Fruit fly (Drosophila melanogaster) whole organism, embryonic: ENCODE results near the gene alphaKap4.

ENCODE experiments used
- Blimp-1 ChIP-seq: fragments of 200-800 bp; sonication (Bioruptor generic); optimal IDR thresholded peaks from 3 replicates; lab custom pipeline; 2018; ENCODE audit warnings: missing biosample characterization, missing genetic modification characterization, mild to moderate bottlenecking, moderate library complexity, missing genetic modification reagents
- BtbVII ChIP-seq: fragments of 200-800 bp; sonication (Bioruptor generic); optimal IDR thresholded peaks from 3 replicates; lab custom pipeline; 2017; ENCODE audit warnings: missing biosample characterization, mild to moderate bottlenecking, missing genetic modification characterization
- CG10209 ChIP-seq: fragments of 200-800 bp; sonication (Bioruptor generic); optimal IDR thresholded peaks from 3 replicates; lab custom pipeline; 2017; ENCODE audit warnings: missing biosample characterization, mild to moderate bottlenecking, missing genetic modification characterization, missing genetic modification reagents
- CG10462 ChIP-seq: fragments of 200-800 bp; sonication (Bioruptor generic); optimal IDR thresholded peaks from 2 replicates; lab custom pipeline; 2016; ENCODE audit warnings: missing biosample characterization, missing genetic modification characterization
- CG10959 ChIP-seq: fragments of 200-800 bp; sonication (Bioruptor generic); IDR thresholded peaks from 2 replicates; pipeline ENCODE4 v1.3.6; 2022; ENCODE audit warnings: missing biosample characterization, missing genetic modification characterization
- CG12236 ChIP-seq: fragments of 200-800 bp; sonication (Bioruptor generic); optimal IDR thresholded peaks from 2 replicates; lab custom pipeline; 2016; ENCODE audit warnings: missing biosample characterization, missing genetic modification characterization
- CG12391 ChIP-seq: fragments of 200-800 bp; sonication (Bioruptor generic); optimal IDR thresholded peaks from 3 replicates; lab custom pipeline; 2018; ENCODE audit warnings: missing biosample characterization, mild to moderate bottlenecking, missing genetic modification characterization, moderate library complexity
- CG12659 ChIP-seq: fragments of 200-800 bp; sonication (Bioruptor generic); optimal IDR thresholded peaks from 3 replicates; lab custom pipeline; 2017; ENCODE audit warnings: mild to moderate bottlenecking, missing biosample characterization, missing genetic modification reagents, missing genetic modification characterization
- CG15011 ChIP-seq: fragments of 200-800 bp; sonication (Bioruptor generic); optimal IDR thresholded peaks from 3 replicates; lab custom pipeline; 2018; ENCODE audit warnings: missing biosample characterization, mild to moderate bottlenecking, missing genetic modification characterization
- CG1603 ChIP-seq: fragments of 200-800 bp; sonication (Bioruptor generic); optimal IDR thresholded peaks from 2 replicates; lab custom pipeline; 2019; ENCODE audit warnings: missing biosample characterization, mild to moderate bottlenecking, missing genetic modification characterization, moderate library complexity
- CG17186 ChIP-seq: fragments of 200-800 bp; sonication (Bioruptor generic); optimal IDR thresholded peaks from 3 replicates; lab custom pipeline; 2017; ENCODE audit warnings: missing biosample characterization, missing genetic modification reagents, missing genetic modification characterization
- CG17359 ChIP-seq: fragments of 200-800 bp; sonication (Bioruptor generic); optimal IDR thresholded peaks from 3 replicates; lab custom pipeline; 2018; ENCODE audit warnings: missing biosample characterization, mild to moderate bottlenecking, missing genetic modification characterization, moderate library complexity
- CG17361 ChIP-seq: fragments of 200-800 bp; sonication (Bioruptor generic); IDR thresholded peaks from 3 replicates; pipeline ENCODE4 v1.3.6; 2022; ENCODE audit warnings: missing biosample characterization, missing genetic modification characterization
- CG2199 ChIP-seq: fragments of 200-800 bp; sonication (Bioruptor generic); IDR thresholded peaks from 3 replicates; pipeline ENCODE4 v1.3.6; 2022; ENCODE audit warnings: missing biosample characterization, missing genetic modification characterization
- CG2875 ChIP-seq: fragments of 200-800 bp; sonication (Bioruptor generic); optimal IDR thresholded peaks from 2 replicates; lab custom pipeline; 2017; ENCODE audit warnings: missing biosample characterization, mild to moderate bottlenecking, missing genetic modification characterization, missing genetic modification reagents
- CG3065 ChIP-seq: fragments of 200-800 bp; sonication (Bioruptor generic); optimal IDR thresholded peaks from 2 replicates; lab custom pipeline; 2016; ENCODE audit warnings: missing biosample characterization, missing genetic modification characterization
- CG3838 ChIP-seq: fragments of 200-800 bp; sonication (Bioruptor generic); optimal IDR thresholded peaks from 3 replicates; lab custom pipeline; 2016; ENCODE audit warnings: missing biosample characterization, missing genetic modification characterization
- CG7556 ChIP-seq: fragments of 200-800 bp; sonication (Bioruptor generic); optimal IDR thresholded peaks from 2 replicates; lab custom pipeline; 2017; ENCODE audit warnings: missing biosample characterization, mild to moderate bottlenecking, missing genetic modification characterization
- D ChIP-seq, 2 experiments: fragments of 200-800 bp in 1 of 2; fragments of >200 bp in 1 of 2; sonication (Bioruptor generic) in 1 of 2; optimal IDR thresholded peaks; 2 replicates in 1 of 2; 3 replicates in 1 of 2; lab custom pipeline; 2017; ENCODE audit warnings: mild to moderate bottlenecking in 1 of 2, missing biosample characterization in 1 of 2, missing genetic modification characterization in 1 of 2, missing genetic modification reagents in 1 of 2
- Dad ChIP-seq: fragments of 200-800 bp; sonication (Bioruptor generic); optimal IDR thresholded peaks from 3 replicates; lab custom pipeline; 2016; ENCODE audit warnings: missing biosample characterization, missing genetic modification characterization
- Deaf1 ChIP-seq: fragments of 200-800 bp; optimal IDR thresholded peaks from 3 replicates; lab custom pipeline; 2019; ENCODE audit warnings: missing biosample characterization, mild to moderate bottlenecking, missing genetic modification characterization, moderate library complexity
- Ets65A ChIP-seq: fragments of 200-800 bp; sonication (Bioruptor generic); peaks from one replicate; lab custom pipeline; 2016; ENCODE audit warnings: missing biosample characterization, missing genetic modification characterization
- Hmr ChIP-seq: fragments of 200-800 bp; sonication (Bioruptor generic); optimal IDR thresholded peaks from 3 replicates; lab custom pipeline; 2017; ENCODE audit warnings: mild to moderate bottlenecking, missing biosample characterization, missing genetic modification reagents, missing genetic modification characterization
- Hsf ChIP-seq: fragments of 200-800 bp; sonication (Bioruptor generic); optimal IDR thresholded peaks from 3 replicates; lab custom pipeline; 2016; ENCODE audit warnings: missing biosample characterization, missing genetic modification characterization
- Lim3 ChIP-seq: fragments of 200-800 bp; sonication (Bioruptor generic); IDR thresholded peaks from 2 replicates; pipeline ENCODE4 v1.3.6; 2022; ENCODE audit warnings: missing biosample characterization, missing genetic modification characterization
- NC2β ChIP-seq: fragments of 200-800 bp; sonication (Bioruptor generic); optimal IDR thresholded peaks from 2 replicates; lab custom pipeline; 2016; ENCODE audit warnings: missing biosample characterization, missing genetic modification characterization
- Oli ChIP-seq: fragments of 200-800 bp; sonication (Bioruptor generic); optimal IDR thresholded peaks from 2 replicates; lab custom pipeline; 2018; ENCODE audit warnings: missing biosample characterization, mild to moderate bottlenecking, missing genetic modification characterization, moderate library complexity
- Rx ChIP-seq: fragments of 200-800 bp; sonication (Bioruptor generic); IDR thresholded peaks from 2 replicates; pipeline ENCODE4 v1.3.6; 2022; ENCODE audit warnings: missing biosample characterization, missing genetic modification characterization
- Sry-δ ChIP-seq: fragments of 200-800 bp; sonication (Bioruptor generic); optimal IDR thresholded peaks from 2 replicates; lab custom pipeline; 2016; ENCODE audit warnings: missing biosample characterization, missing genetic modification characterization
- Vsx1 ChIP-seq: fragments of 200-800 bp; sonication (Bioruptor generic); optimal IDR thresholded peaks from 2 replicates; lab custom pipeline; 2017; ENCODE audit warnings: missing biosample characterization, mild to moderate bottlenecking, missing genetic modification characterization, missing genetic modification reagents
- bab2 ChIP-seq: fragments of 200-800 bp; sonication (Bioruptor generic); optimal IDR thresholded peaks from 2 replicates; lab custom pipeline; 2016; ENCODE audit warnings: missing biosample characterization, missing genetic modification characterization
- btn ChIP-seq: fragments of 200-800 bp; sonication (Bioruptor generic); optimal IDR thresholded peaks from 2 replicates; lab custom pipeline; 2016; ENCODE audit warnings: missing biosample characterization, missing genetic modification characterization
- crc ChIP-seq: fragments of 200-800 bp; sonication (Bioruptor generic); optimal IDR thresholded peaks from 2 replicates; lab custom pipeline; 2016; ENCODE audit warnings: missing biosample characterization, missing genetic modification characterization
- dpn ChIP-seq, 2 experiments: fragments of 200-800 bp; sonication (Bioruptor generic); optimal IDR thresholded peaks; 3 replicates each; lab custom pipeline; 2016; ENCODE audit warnings: missing biosample characterization in 2 of 2, missing genetic modification characterization in 2 of 2
- grn ChIP-seq: fragments of 200-800 bp; sonication (Bioruptor generic); optimal IDR thresholded peaks from 3 replicates; lab custom pipeline; 2017; ENCODE audit warnings: missing biosample characterization, missing genetic modification characterization
- h ChIP-seq: fragments of >200 bp; optimal IDR thresholded peaks from 2 replicates; lab custom pipeline; 2017
- her ChIP-seq: fragments of 200-800 bp; sonication (Bioruptor generic); optimal IDR thresholded peaks from 2 replicates; lab custom pipeline; 2016; ENCODE audit warnings: missing biosample characterization, missing genetic modification characterization
- hkb ChIP-seq, 2 experiments: fragments of 200-800 bp in 1 of 2; fragments of >200 bp in 1 of 2; sonication (Bioruptor generic) in 1 of 2; IDR thresholded peaks in 1 of 2; optimal IDR thresholded peaks in 1 of 2; 2 replicates each; pipeline versions ENCODE4 v1.3.6 to Lab custom; 2017 to 2022; ENCODE audit warnings: missing biosample characterization in 1 of 2, missing genetic modification characterization in 1 of 2
- hth ChIP-seq: fragments of >200 bp; optimal IDR thresholded peaks from 2 replicates; lab custom pipeline; 2017; ENCODE audit warnings: inconsistent platforms
- kni ChIP-seq: fragments of 200-800 bp; sonication (Bioruptor generic); optimal IDR thresholded peaks from 3 replicates; lab custom pipeline; 2017; ENCODE audit warnings: mild to moderate bottlenecking, missing biosample characterization, missing genetic modification reagents, missing genetic modification characterization
- nerfin-1 ChIP-seq: fragments of 200-800 bp; sonication (Bioruptor generic); optimal IDR thresholded peaks from 3 replicates; lab custom pipeline; 2019; ENCODE audit warnings: missing biosample characterization, mild to moderate bottlenecking, missing genetic modification characterization, moderate library complexity
- nerfin-2 ChIP-seq: fragments of 200-800 bp; sonication (Bioruptor generic); IDR thresholded peaks from 2 replicates; pipeline ENCODE4 v1.3.6; 2022; ENCODE audit warnings: missing biosample characterization, missing genetic modification characterization; ENCODE audit not compliant: partially characterized antibody
- nom ChIP-seq: fragments of 200-800 bp; sonication (Bioruptor generic); optimal IDR thresholded peaks from 2 replicates; lab custom pipeline; 2017; ENCODE audit warnings: missing biosample characterization, missing genetic modification characterization, mild to moderate bottlenecking, moderate library complexity, missing genetic modification reagents
- prd ChIP-seq, 3 experiments: fragments of >200 bp in 2 of 3; fragments of 200-800 bp in 1 of 3; sonication (Bioruptor generic) in 1 of 3; optimal IDR thresholded peaks in 2 of 3; IDR thresholded peaks in 1 of 3; 2 replicates in 2 of 3; 3 replicates in 1 of 3; pipeline versions ENCODE4 v1.3.6 to Lab custom; 2017 to 2022; ENCODE audit warnings: missing biosample characterization in 1 of 3, missing genetic modification characterization in 1 of 3
- sens-2 ChIP-seq: fragments of 200-800 bp; sonication (Bioruptor generic); IDR thresholded peaks from 2 replicates; pipeline ENCODE4 v1.3.6; 2022; ENCODE audit warnings: missing biosample characterization, missing genetic modification characterization
- twi ChIP-seq: fragments of 200-800 bp; optimal IDR thresholded peaks from 2 replicates; lab custom pipeline; 2019; ENCODE audit warnings: missing biosample characterization, mild to moderate bottlenecking, missing genetic modification characterization, moderate library complexity
- zfh1 ChIP-seq: fragments of 200-800 bp; sonication (Bioruptor generic); IDR thresholded peaks from 3 replicates; pipeline ENCODE4 v1.3.6; 2022; ENCODE audit warnings: missing biosample characterization, missing genetic modification characterization

The alphaKap4 gene

dm6 chr3L:5974575-5975421 lies 36.0 kb downstream of the alphaKap4 start (continued):
- TF ChIP-seq Dad (GFP tag; lab: Kevin White, UChicago) (no peak), Hsf (GFP tag; lab: Kevin White, UChicago) (peak; percentile 1), CG12659 (GFP tag; lab: Kevin White, UChicago) (peak; percentile 14), Vsx1 (peak; percentile 78), grn (peak; percentile 96), nerfin-2 (no peak), Sry-δ (peak; percentile 16), hkb (optimal IDR thresholded peaks at IDR 0.05; lab: Kevin White, UChicago) (no peak), hkb (GFP tag; IDR thresholded peaks at IDR 0.05; lab: Robert Waterston, UW) (peak; percentile 63; the same call in 1 of the 2 replicates), CG12236 (peak; percentile 71), twi (tag; lab: Kevin White, UChicago) (peak; percentile 92), CG3065 (GFP tag; lab: Kevin White, UChicago) (peak; percentile 59), Deaf1 (tag; lab: Kevin White, UChicago) (peak; percentile 37), Blimp-1 (GFP tag; lab: Kevin White, UChicago) (peak; percentile 56), CG7556 (GFP tag; lab: Kevin White, UChicago) (peak; percentile 48), crc (GFP tag; lab: Kevin White, UChicago) (peak; percentile 14), CG17361 (GFP tag; lab: Robert Waterston, UW) (peak; percentile 37; the same call in 2 of the 3 replicates), BtbVII (GFP tag; lab: Kevin White, UChicago) (peak; percentile 15), CG17359 (peak; percentile 65), btn (GFP tag; lab: Kevin White, UChicago) (peak; percentile 46), CG3838 (no peak), her (GFP tag; lab: Kevin White, UChicago) (peak; percentile 5), dpn (GFP tag; optimal IDR thresholded peaks at IDR 0.05; lab: Kevin White, UChicago) (peak in 1 of 2 experiments; percentile 12), sens-2 (GFP tag; lab: Robert Waterston, UW) (peak; percentile 80), Ets65A (GFP tag; lab: Kevin White, UChicago) (peak; percentile 86), Rx (0 out of 2 replicates have a peak, but pooled peaks have one; percentile 10), D (optimal IDR thresholded peaks at IDR 0.05; lab: Kevin White, UChicago) (no peak), D (GFP tag; optimal IDR thresholded peaks at IDR 0.05; lab: Kevin White, UChicago) (peak; percentile 65), hth (lab: Kevin White, UChicago) (no peak), CG2199 (peak; percentile 71; the same call in 1 of the 3 replicates), CG12391 (peak; percentile 26), Lim3 (GFP tag; lab: Robert Waterston, UW) (no peak), zfh1 (peak; percentile 54), CG10959 (GFP tag; lab: Robert Waterston, UW) (peak; percentile 55), Oli (tag; lab: Kevin White, UChicago) (no peak), CG10209 (GFP tag; lab: Kevin White, UChicago) (peak; percentile 67), CG15011 (GFP tag; lab: Kevin White, UChicago) (peak; percentile 18), nerfin-1 (tag; lab: Kevin White, UChicago) (peak; percentile 18), CG1603 (peak; percentile 64), h (lab: Kevin White, UChicago) (no peak), nom (GFP tag; lab: Kevin White, UChicago) (no peak), bab2 (peak; percentile 43), NC2β (peak; percentile 69), CG10462 (GFP tag; lab: Kevin White, UChicago) (peak; percentile 38), CG2875 (GFP tag; lab: Kevin White, UChicago) (peak; percentile 70), kni (GFP tag; lab: Kevin White, UChicago) (peak; percentile 77), CG17186 (GFP tag; lab: Kevin White, UChicago) (peak; percentile 29), prd (optimal IDR thresholded peaks at IDR 0.05; lab: Kevin White, UChicago) (no peak), prd (GFP tag; IDR thresholded peaks at IDR 0.05; lab: Robert Waterston, UW) (peak; percentile 26; the same call in 1 of the 3 replicates), Hmr (no peak)
